Worm (Caenorhabditis elegans) whole organism, young adult: ENCODE data around the gene K07E8.6.

Experiments used
- T26A5.8 ChIP-seq: sonication (generic microtip); optimal IDR thresholded peaks from 2 replicates; lab custom pipeline; 2016; ENCODE audit warnings: missing genetic modification characterization, missing compliant biosample characterization
- dpff-1 ChIP-seq: sonication (generic microtip); optimal IDR thresholded peaks from 2 replicates; lab custom pipeline; 2017; ENCODE audit warnings: mild to moderate bottlenecking, missing genetic modification characterization, missing compliant biosample characterization

DNA sequence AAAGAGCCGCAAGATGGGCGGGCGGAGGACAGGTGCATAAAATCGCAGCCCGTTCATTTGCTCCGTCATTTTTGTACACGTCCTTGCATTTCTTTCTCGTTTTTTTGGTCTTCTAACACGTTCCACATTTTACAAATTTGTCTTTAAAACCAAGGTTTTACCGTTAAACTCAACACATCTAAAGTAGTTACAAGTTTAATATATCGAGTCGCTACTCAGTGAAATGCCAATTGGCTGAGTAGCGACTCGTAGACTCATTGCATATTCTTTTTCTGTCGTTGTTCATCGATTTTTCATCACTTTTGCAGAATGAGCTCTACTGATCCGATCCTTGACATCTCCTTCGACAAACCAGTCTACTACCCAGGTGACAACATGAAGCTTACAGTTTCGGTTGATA lies 12.2 kb downstream of the K07E8.6 start, which contains the start of gene arrd-1:
- TF ChIP-seq T26A5.8 (tag; lab: Kevin White, UChicago) (no peak), dpff-1 (tag; lab: Kevin White, UChicago) (no peak)
